Fruit fly (Drosophila melanogaster): ENCODE results near the gene Reph.

DNA sequence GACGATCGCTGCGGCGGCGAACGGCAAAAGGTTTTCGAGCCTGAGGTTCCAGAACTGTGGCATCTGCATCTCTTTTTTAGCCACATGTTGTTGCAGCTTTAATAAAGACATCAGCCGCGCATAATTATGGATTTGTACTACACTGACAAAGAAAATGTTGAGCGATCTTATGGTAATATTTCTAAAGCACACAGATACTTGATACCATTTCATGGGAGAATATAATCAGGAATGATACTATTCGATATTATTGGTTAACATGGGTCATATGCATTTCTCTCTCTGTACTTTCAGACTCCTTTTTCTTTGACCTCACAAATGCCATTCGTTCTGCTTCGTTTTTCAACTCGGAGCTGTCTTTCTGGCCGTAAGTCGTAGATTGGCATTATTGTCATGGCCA, 48.8 kb downstream of the Reph start:
- TF ChIP-seq rn (GFP tag; IDR thresholded peaks at IDR 0.05) (no peak), CG17806 (tag; optimal IDR thresholded peaks at IDR 0.05) (peak; percentile 19), EcR (GFP tag; optimal IDR thresholded peaks at IDR 0.05) (no peak), fd96Ca (GFP tag; IDR thresholded peaks at IDR 0.05) (no peak), CG8301 (tag; optimal IDR thresholded peaks at IDR 0.05) (no peak), CG14655 (GFP tag; optimal IDR thresholded peaks at IDR 0.05) (peak; percentile 2), gl (tag; optimal IDR thresholded peaks at IDR 0.05) (no peak), D1 (tag; optimal IDR thresholded peaks at IDR 0.05) (no peak), CG10348 (GFP tag; IDR thresholded peaks at IDR 0.05) (no peak), Pif1A (GFP tag; optimal IDR thresholded peaks at IDR 0.05) (no peak)
